Worm (Caenorhabditis elegans) whole organism, early embryonic: ENCODE results near the gene Y46G5A.15.

Experiments used
- B0310.2 ChIP-seq: sonication (generic microtip); optimal IDR thresholded peaks from 2 replicates; lab custom pipeline; 2016; ENCODE audit warnings: mild to moderate bottlenecking, missing genetic modification characterization, missing compliant biosample characterization
- F13C5.2 ChIP-seq: sonication (generic microtip); optimal IDR thresholded peaks from 2 replicates; lab custom pipeline; 2017; ENCODE audit warnings: mild to moderate bottlenecking, missing genetic modification characterization, inconsistent platforms, missing compliant biosample characterization
- aly-1 ChIP-seq: sonication (generic microtip); optimal IDR thresholded peaks from 2 replicates; lab custom pipeline; 2016; ENCODE audit warnings: missing genetic modification characterization, missing compliant biosample characterization
- ama-1 ChIP-seq: fragments of 150-350 bp; optimal IDR thresholded peaks from 2 replicates; lab custom pipeline; 2014
- ceh-13 ChIP-seq: fragments of 200-800 bp; sonication (Bioruptor generic); optimal IDR thresholded peaks from 2 replicates; lab custom pipeline; 2018; ENCODE audit warnings: mild to moderate bottlenecking, missing genetic modification characterization, missing compliant biosample characterization
- ceh-36 ChIP-seq: sonication (generic microtip); optimal IDR thresholded peaks from 2 replicates; lab custom pipeline; 2016; ENCODE audit warnings: missing genetic modification characterization, inconsistent platforms, missing compliant biosample characterization
- ets-7 ChIP-seq: sonication (generic microtip); optimal IDR thresholded peaks from 2 replicates; lab custom pipeline; 2016; ENCODE audit warnings: missing genotype, missing genetic modification characterization, missing compliant biosample characterization
- flt-1 ChIP-seq: fragments of 200-800 bp; sonication (Bioruptor generic); IDR thresholded peaks from 2 replicates; pipeline ENCODE4 v1.3.6; 2022; ENCODE audit warnings: missing genetic modification characterization, missing compliant biosample characterization
- hmbx-1 ChIP-seq: sonication (generic microtip); optimal IDR thresholded peaks from 2 replicates; lab custom pipeline; 2016; ENCODE audit warnings: mild to moderate bottlenecking, missing genetic modification characterization, missing compliant biosample characterization
- hmg-4 ChIP-seq: fragments of 200-800 bp; sonication (Bioruptor generic); optimal IDR thresholded peaks from 2 replicates; lab custom pipeline; 2018; ENCODE audit warnings: mild to moderate bottlenecking, missing genetic modification characterization, missing compliant biosample characterization
- hnd-1 ChIP-seq: sonication (generic microtip); optimal IDR thresholded peaks from 2 replicates; lab custom pipeline; 2016; ENCODE audit warnings: missing genetic modification characterization, missing compliant biosample characterization
- pes-1 ChIP-seq: fragments of 200-800 bp; sonication (Bioruptor generic); IDR thresholded peaks from 2 replicates; pipeline ENCODE4 v1.3.6; 2022; ENCODE audit warnings: missing genetic modification reagents, missing genetic modification characterization, missing compliant biosample characterization
- scrt-1 ChIP-seq: fragments of 200-800 bp; sonication (Bioruptor generic); IDR thresholded peaks from 2 replicates; pipeline ENCODE4 v1.3.6; 2022; ENCODE audit warnings: missing genetic modification characterization, missing compliant biosample characterization
- sea-1 ChIP-seq: fragments of 200-800 bp; sonication (Bioruptor generic); conservative IDR thresholded peaks from 2 replicates; pipeline ENCODE4 v1.3.6; 2022; ENCODE audit warnings: missing genetic modification characterization, missing compliant biosample characterization
- tbx-11 ChIP-seq: fragments of 200-800 bp; sonication (Bioruptor generic); IDR thresholded peaks from 2 replicates; pipeline ENCODE4 v1.3.6; 2022; ENCODE audit warnings: missing genetic modification characterization, missing compliant biosample characterization
- tbx-37 ChIP-seq: fragments of 200-800 bp; sonication (Bioruptor generic); conservative IDR thresholded peaks from 2 replicates; pipeline ENCODE4 v1.3.6; 2022; ENCODE audit warnings: missing genetic modification reagents, missing genetic modification characterization, missing compliant biosample characterization
- tra-4 ChIP-seq: sonication (generic microtip); optimal IDR thresholded peaks from 2 replicates; lab custom pipeline; 2017; ENCODE audit warnings: missing genetic modification characterization, missing compliant biosample characterization

The Y46G5A.15 gene

ce11 chrII:12818488-12818887, 33.3 kb upstream of the Y46G5A.15 start, which contains the start of gene Y46G5A.22:
TSS of gene Y46G5A.22 (minus strand) at chrII:12818588.
- no peak for TF ChIP-seq tra-4
- TF ChIP-seq aly-1 (tag; lab: Kevin White, UChicago), result no peak
- no peak for TF ChIP-seq tbx-11 (GFP tag; lab: Robert Waterston, UW)
- TF ChIP-seq ama-1, result no peak
- TF ChIP-seq hmg-4 (GFP tag; lab: Kevin White, UChicago), result no peak
- TF ChIP-seq F13C5.2 (tag; lab: Kevin White, UChicago), result no peak
- TF ChIP-seq pes-1 (GFP tag; lab: Robert Waterston, UW), result no peak
- no peak for TF ChIP-seq hnd-1 (tag; lab: Kevin White, UChicago)
- TF ChIP-seq scrt-1, result no peak
- TF ChIP-seq tbx-37 (GFP tag; lab: Robert Waterston, UW), result no peak
- TF ChIP-seq sea-1, result no peak

DNA sequence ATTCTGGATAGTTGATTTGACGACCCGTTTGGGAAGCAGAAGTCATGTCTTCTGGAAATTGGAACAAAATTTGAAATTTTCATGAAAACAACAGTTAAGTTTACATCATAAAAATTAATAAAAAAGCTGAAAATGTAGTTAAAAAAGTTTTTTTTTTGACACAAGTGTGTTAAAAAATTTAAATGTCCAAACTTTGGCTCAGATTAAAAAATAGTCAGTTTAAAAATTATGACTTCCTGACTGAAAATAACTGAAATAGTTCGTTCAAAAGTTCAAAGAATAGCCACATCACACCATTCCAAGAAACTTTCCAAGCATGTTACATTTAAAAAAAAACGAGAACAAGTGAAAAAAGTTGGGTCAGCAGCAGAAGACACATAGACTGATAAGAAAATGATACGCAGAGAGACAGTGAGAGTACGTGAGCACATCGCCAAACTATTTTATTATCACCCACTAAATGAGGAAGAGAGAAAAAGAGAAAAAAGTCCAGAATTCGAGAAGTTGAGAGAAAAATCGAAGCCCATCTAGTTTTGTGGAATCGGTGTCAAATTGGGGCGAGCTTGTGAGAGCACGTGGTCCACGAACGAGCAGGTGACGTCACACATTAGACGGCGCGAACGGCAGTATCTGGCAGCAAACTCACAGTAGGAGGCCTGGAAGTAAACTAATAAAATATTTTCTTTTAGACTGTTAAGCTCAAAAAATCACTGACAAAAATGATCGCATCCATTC, 31.4 kb upstream of the Y46G5A.15 start, which contains the start of gene acl-7:
TSS of gene acl-7 (minus strand) at position 51 of the 735 bp plus-strand sequence.
- no peak for TF ChIP-seq F13C5.2 (tag; lab: Kevin White, UChicago)
- no peak for TF ChIP-seq pes-1 (GFP tag; lab: Robert Waterston, UW)
- TF ChIP-seq B0310.2 (tag; lab: Kevin White, UChicago), result no peak
- no peak for TF ChIP-seq tbx-37 (GFP tag; lab: Robert Waterston, UW)
- no peak for TF ChIP-seq ceh-13 (GFP tag; lab: Kevin White, UChicago)
- no peak for TF ChIP-seq tbx-11 (GFP tag; lab: Robert Waterston, UW)
- no peak for TF ChIP-seq ets-7 (tag; lab: Kevin White, UChicago)
- no peak for TF ChIP-seq ama-1

ce11 chrII:12813253-12813652, 28.0 kb upstream of the Y46G5A.15 start:
- TF ChIP-seq ceh-36 (no peak), flt-1 (GFP tag; lab: Robert Waterston, UW) (no peak), tra-4 (no peak), hmg-4 (GFP tag; lab: Kevin White, UChicago) (no peak), pes-1 (GFP tag; lab: Robert Waterston, UW) (no peak)

ce11 chrII:12810709-12811108, 25.5 kb upstream of the Y46G5A.15 start, which contains the start of gene Y46G5A.20:
TSS of gene Y46G5A.20 (plus strand) at chrII:12811009.
- no peak for TF ChIP-seq flt-1 (GFP tag; lab: Robert Waterston, UW)
- no peak for TF ChIP-seq scrt-1
- no peak for TF ChIP-seq hmbx-1 (tag; lab: Kevin White, UChicago)
- no peak for TF ChIP-seq ceh-13 (GFP tag; lab: Kevin White, UChicago)
- no peak for TF ChIP-seq hnd-1 (tag; lab: Kevin White, UChicago)
- TF ChIP-seq tbx-11 (GFP tag; lab: Robert Waterston, UW), result no peak
- TF ChIP-seq ceh-36, result no peak
- TF ChIP-seq tra-4, result no peak
- TF ChIP-seq B0310.2 (tag; lab: Kevin White, UChicago), result no peak
- TF ChIP-seq ets-7 (tag; lab: Kevin White, UChicago), result no peak
- TF ChIP-seq ama-1, result no peak
- TF ChIP-seq pes-1 (GFP tag; lab: Robert Waterston, UW), result no peak

DNA sequence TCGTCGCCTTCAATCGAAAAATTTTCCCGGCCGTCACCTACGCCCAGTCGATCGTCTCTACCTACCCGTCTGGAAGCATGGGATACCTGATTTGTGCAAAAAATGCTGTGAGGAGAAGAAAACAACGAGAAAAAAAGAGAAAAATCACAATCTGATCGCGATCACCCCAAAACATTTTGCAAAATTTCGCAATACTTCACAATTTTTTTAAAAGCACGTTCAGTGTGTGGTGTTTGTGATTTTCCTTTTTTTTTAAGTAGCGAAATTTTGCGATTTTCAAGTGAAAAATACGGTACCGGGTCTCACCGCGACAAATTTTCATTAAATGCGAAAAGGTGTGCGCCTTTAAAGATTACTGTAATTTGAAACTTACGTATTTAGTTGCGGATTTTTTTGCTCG, 24.5 kb upstream of the Y46G5A.15 start:
- no peak for TF ChIP-seq flt-1 (GFP tag; lab: Robert Waterston, UW)
- no peak for TF ChIP-seq ets-7 (tag; lab: Kevin White, UChicago)
- TF ChIP-seq tbx-11 (GFP tag; lab: Robert Waterston, UW), result no peak
- TF ChIP-seq tra-4, result no peak
- no peak for TF ChIP-seq tbx-37 (GFP tag; lab: Robert Waterston, UW)
- no peak for TF ChIP-seq hnd-1 (tag; lab: Kevin White, UChicago)

DNA sequence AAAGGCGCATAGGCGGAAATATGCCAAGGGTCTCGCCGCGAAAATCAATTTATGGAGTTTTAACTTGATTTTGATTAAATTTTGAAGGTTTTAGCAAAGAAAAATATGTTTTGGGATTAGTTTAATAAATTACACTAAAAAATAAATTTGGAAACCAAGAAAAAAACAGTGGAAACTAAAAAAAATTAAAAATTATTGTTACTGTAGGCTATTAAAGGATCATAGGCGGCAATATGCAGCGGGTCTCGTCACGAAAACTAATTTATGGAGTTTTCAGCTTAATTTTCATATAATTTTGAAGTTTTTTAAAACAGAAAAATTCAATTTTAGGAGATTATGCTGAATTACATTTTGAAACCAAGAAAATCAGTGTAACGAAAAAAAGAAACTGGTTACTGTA, 23.5 kb upstream of the Y46G5A.15 start:
- TF ChIP-seq tbx-11 (GFP tag; lab: Robert Waterston, UW) (no peak), F13C5.2 (tag; lab: Kevin White, UChicago) (no peak), aly-1 (tag; lab: Kevin White, UChicago) (no peak)

DNA sequence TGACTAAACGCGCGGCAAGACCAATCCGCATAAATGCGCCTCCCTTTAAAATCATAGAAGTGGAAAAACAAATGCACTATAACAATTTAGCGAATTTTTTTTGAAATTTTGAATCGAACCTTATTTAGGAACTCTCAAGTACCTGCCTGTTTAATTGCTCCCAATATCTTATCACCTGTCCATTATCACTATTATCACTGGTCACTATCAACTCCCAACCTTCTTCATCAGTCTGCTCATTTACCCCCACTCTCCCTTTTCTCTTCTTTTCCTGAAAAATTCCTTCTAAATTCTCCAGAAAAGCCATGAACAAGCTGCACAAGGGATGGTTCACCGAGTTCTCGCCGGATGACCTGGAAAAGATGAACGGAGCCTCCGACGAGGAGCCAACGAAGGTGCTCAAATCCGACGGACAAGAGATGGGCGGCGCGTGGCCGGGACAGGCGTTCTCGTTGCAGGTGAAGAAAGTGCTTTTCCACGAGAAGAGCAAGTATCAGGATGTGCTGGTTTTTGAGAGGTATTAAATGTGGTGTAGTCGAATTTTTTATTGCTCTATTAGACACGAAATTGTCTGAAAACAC, 21.5 kb upstream of the Y46G5A.15 start, which contains the start of gene spds-1:
TSS of gene spds-1 (plus strand) at position 298 of the 581 bp plus-strand sequence.
- no peak for TF ChIP-seq pes-1 (GFP tag; lab: Robert Waterston, UW)
- no peak for TF ChIP-seq scrt-1
- TF ChIP-seq F13C5.2 (tag; lab: Kevin White, UChicago), result no peak
- TF ChIP-seq B0310.2 (tag; lab: Kevin White, UChicago), result no peak
- TF ChIP-seq hmg-4 (GFP tag; lab: Kevin White, UChicago), result no peak

ce11 chrII:12805765-12806384, 20.7 kb upstream of the Y46G5A.15 start:
- TF ChIP-seq scrt-1 (no peak), tbx-11 (GFP tag; lab: Robert Waterston, UW) (no peak), aly-1 (tag; lab: Kevin White, UChicago) (no peak), ceh-13 (GFP tag; lab: Kevin White, UChicago) (no peak), B0310.2 (tag; lab: Kevin White, UChicago) (no peak), pes-1 (GFP tag; lab: Robert Waterston, UW) (no peak)
